Fruit fly (Drosophila melanogaster) whole organism, embryonic: ENCODE results near the gene fry.

Experiments
- Abd-B ChIP-seq: fragments of 200-800 bp; sonication (Bioruptor generic); optimal IDR thresholded peaks from 2 replicates; lab custom pipeline; 2018; ENCODE audit warnings: missing biosample characterization, mild to moderate bottlenecking, missing genetic modification characterization, moderate library complexity
- B-H2 ChIP-seq: fragments of 200-800 bp; sonication (Bioruptor generic); optimal IDR thresholded peaks from 2 replicates; lab custom pipeline; 2018; ENCODE audit warnings: missing biosample characterization, mild to moderate bottlenecking, missing genetic modification characterization
- CG10209 ChIP-seq: fragments of 200-800 bp; sonication (Bioruptor generic); optimal IDR thresholded peaks from 3 replicates; lab custom pipeline; 2017; ENCODE audit warnings: missing biosample characterization, mild to moderate bottlenecking, missing genetic modification characterization, missing genetic modification reagents
- CG10654 ChIP-seq: fragments of 200-800 bp; sonication (Bioruptor generic); optimal IDR thresholded peaks from 2 replicates; lab custom pipeline; 2016; ENCODE audit warnings: missing biosample characterization, missing genetic modification characterization
- CG1233 ChIP-seq: fragments of 200-800 bp; sonication (Bioruptor generic); optimal IDR thresholded peaks from 4 replicates; lab custom pipeline; 2018; ENCODE audit warnings: missing biosample characterization, mild to moderate bottlenecking, missing genetic modification characterization
- CG12391 ChIP-seq: fragments of 200-800 bp; sonication (Bioruptor generic); optimal IDR thresholded peaks from 3 replicates; lab custom pipeline; 2018; ENCODE audit warnings: missing biosample characterization, mild to moderate bottlenecking, missing genetic modification characterization, moderate library complexity
- CG14860 ChIP-seq: fragments of 200-800 bp; sonication (Bioruptor generic); IDR thresholded peaks from 3 replicates; pipeline ENCODE4 v1.3.6; 2022; ENCODE audit warnings: missing biosample characterization, missing genetic modification characterization; ENCODE audit not compliant: partially characterized antibody
- CG14965 ChIP-seq: fragments of 200-800 bp; sonication (Bioruptor generic); optimal IDR thresholded peaks from 2 replicates; lab custom pipeline; 2016; ENCODE audit warnings: missing biosample characterization, missing genetic modification characterization, borderline replicate concordance
- CG16813 ChIP-seq: fragments of 200-800 bp; sonication (Bioruptor generic); IDR thresholded peaks from 3 replicates; pipeline ENCODE4 v1.3.6; 2022; ENCODE audit warnings: missing biosample characterization, missing genetic modification characterization; ENCODE audit not compliant: partially characterized antibody
- CG18262 ChIP-seq: fragments of 200-800 bp; optimal IDR thresholded peaks from 3 replicates; lab custom pipeline; 2019; ENCODE audit warnings: missing biosample characterization, mild to moderate bottlenecking, missing genetic modification characterization, moderate library complexity
- CG2120 ChIP-seq: fragments of 200-800 bp; sonication (Bioruptor generic); optimal IDR thresholded peaks from 3 replicates; lab custom pipeline; 2016; ENCODE audit warnings: missing biosample characterization, missing genetic modification characterization
- CG2129 ChIP-seq: fragments of 200-800 bp; sonication (Bioruptor generic); IDR thresholded peaks from 2 replicates; pipeline ENCODE4 v1.3.6; 2022; ENCODE audit warnings: missing biosample characterization, missing genetic modification characterization; ENCODE audit not compliant: partially characterized antibody
- CG31388 ChIP-seq: fragments of 200-800 bp; sonication (Bioruptor generic); optimal IDR thresholded peaks from 2 replicates; lab custom pipeline; 2016; ENCODE audit warnings: missing biosample characterization, missing genetic modification characterization
- CG3163 ChIP-seq: fragments of 200-800 bp; sonication (Bioruptor generic); optimal IDR thresholded peaks from 3 replicates; lab custom pipeline; 2016; ENCODE audit warnings: missing biosample characterization, missing genetic modification characterization
- CG33557 ChIP-seq: fragments of 200-800 bp; sonication (Bioruptor generic); optimal IDR thresholded peaks from 2 replicates; lab custom pipeline; 2019; ENCODE audit warnings: missing biosample characterization, mild to moderate bottlenecking, missing genetic modification characterization, moderate library complexity
- CG34422 ChIP-seq: fragments of 200-800 bp; sonication (Bioruptor generic); IDR thresholded peaks from 3 replicates; pipeline ENCODE4 v1.3.6; 2022; ENCODE audit warnings: missing biosample characterization, missing genetic modification characterization
- CG4360 ChIP-seq: fragments of 200-800 bp; sonication (Bioruptor generic); IDR thresholded peaks from 2 replicates; pipeline ENCODE4 v1.3.6; 2022; ENCODE audit warnings: missing biosample characterization, missing genetic modification characterization
- CG7786 ChIP-seq: fragments of 200-800 bp; sonication (Bioruptor generic); optimal IDR thresholded peaks from 2 replicates; lab custom pipeline; 2016; ENCODE audit warnings: missing biosample characterization, missing genetic modification characterization
- CG8089 ChIP-seq: fragments of 200-800 bp; sonication (Bioruptor generic); optimal IDR thresholded peaks from 3 replicates; lab custom pipeline; 2016; ENCODE audit warnings: missing biosample characterization, missing genetic modification characterization
- CG8388 ChIP-seq: fragments of 200-800 bp; sonication (Bioruptor generic); optimal IDR thresholded peaks from 2 replicates; lab custom pipeline; 2019; ENCODE audit warnings: missing biosample characterization, mild to moderate bottlenecking, missing genetic modification characterization, moderate library complexity
- CG8924 ChIP-seq: fragments of 200-800 bp; optimal IDR thresholded peaks from 3 replicates; lab custom pipeline; 2019; ENCODE audit warnings: missing biosample characterization, mild to moderate bottlenecking, missing genetic modification characterization, moderate library complexity
- CG9797 ChIP-seq: fragments of 200-800 bp; sonication (Bioruptor generic); optimal IDR thresholded peaks from 3 replicates; lab custom pipeline; 2018; ENCODE audit warnings: missing biosample characterization, mild to moderate bottlenecking, missing genetic modification characterization
- CrebB ChIP-seq: fragments of 200-800 bp; sonication (Bioruptor generic); optimal IDR thresholded peaks from 3 replicates; lab custom pipeline; 2018; ENCODE audit warnings: missing biosample characterization, mild to moderate bottlenecking, missing genetic modification characterization
- E2f1 ChIP-seq: fragments of 200-800 bp; sonication (Bioruptor generic); IDR thresholded peaks from 2 replicates; pipeline ENCODE4 v1.3.6; 2022; ENCODE audit warnings: missing biosample characterization, missing genetic modification characterization
- Hsf ChIP-seq: fragments of 200-800 bp; sonication (Bioruptor generic); optimal IDR thresholded peaks from 3 replicates; lab custom pipeline; 2016; ENCODE audit warnings: missing biosample characterization, missing genetic modification characterization
- MTF-1 ChIP-seq: fragments of 200-800 bp; sonication (Bioruptor generic); optimal IDR thresholded peaks from 2 replicates; lab custom pipeline; 2018; ENCODE audit warnings: missing biosample characterization, mild to moderate bottlenecking, missing genetic modification characterization, borderline replicate concordance
- Nf-YA ChIP-seq: fragments of 200-800 bp; sonication (Bioruptor generic); IDR thresholded peaks from 2 replicates; pipeline ENCODE4 v1.3.6; 2022; ENCODE audit warnings: missing biosample characterization, missing genetic modification characterization
- PHDP ChIP-seq: fragments of 200-800 bp; sonication (Bioruptor generic); optimal IDR thresholded peaks from 3 replicates; lab custom pipeline; 2018; ENCODE audit warnings: missing biosample characterization, mild to moderate bottlenecking, missing genetic modification characterization, moderate library complexity
- Rx ChIP-seq: fragments of 200-800 bp; sonication (Bioruptor generic); IDR thresholded peaks from 2 replicates; pipeline ENCODE4 v1.3.6; 2022; ENCODE audit warnings: missing biosample characterization, missing genetic modification characterization
- Six4 ChIP-seq: fragments of 200-800 bp; sonication (Bioruptor generic); optimal IDR thresholded peaks from 2 replicates; lab custom pipeline; 2016; ENCODE audit warnings: missing biosample characterization, missing genetic modification characterization
- Usf ChIP-seq: fragments of 200-800 bp; sonication (Bioruptor generic); optimal IDR thresholded peaks from 2 replicates; lab custom pipeline; 2017; ENCODE audit warnings: missing genotype, missing biosample characterization, missing genetic modification characterization
- ab ChIP-seq: fragments of 200-800 bp; sonication (Bioruptor generic); optimal IDR thresholded peaks from 2 replicates; lab custom pipeline; 2016; ENCODE audit warnings: missing biosample characterization, missing genetic modification characterization
- ci ChIP-seq: fragments of 200-800 bp; sonication (Bioruptor generic); IDR thresholded peaks from 3 replicates; pipeline ENCODE4 v1.3.6; 2022; ENCODE audit warnings: missing biosample characterization, missing genetic modification characterization
- esg ChIP-seq: fragments of 200-800 bp; sonication (Bioruptor generic); conservative IDR thresholded peaks from 2 replicates; pipeline ENCODE4 v1.3.6; 2022; ENCODE audit warnings: missing biosample characterization, missing genetic modification characterization
- fd102C ChIP-seq: fragments of 200-800 bp; sonication (Bioruptor generic); optimal IDR thresholded peaks from 2 replicates; lab custom pipeline; 2018; ENCODE audit warnings: missing biosample characterization, mild to moderate bottlenecking, missing genetic modification characterization, moderate library complexity
- fu2 ChIP-seq: fragments of 200-800 bp; sonication (Bioruptor generic); optimal IDR thresholded peaks from 2 replicates; lab custom pipeline; 2016; ENCODE audit warnings: missing biosample characterization, missing genetic modification characterization
- gcm2 ChIP-seq: fragments of 200-800 bp; sonication (Bioruptor generic); optimal IDR thresholded peaks from 2 replicates; lab custom pipeline; 2016; ENCODE audit warnings: missing biosample characterization, missing genetic modification characterization
- gem ChIP-seq: fragments of 200-800 bp; sonication (Bioruptor generic); optimal IDR thresholded peaks from 2 replicates; lab custom pipeline; 2019; ENCODE audit warnings: missing biosample characterization, mild to moderate bottlenecking, missing genetic modification characterization, moderate library complexity
- gsb-n ChIP-seq: fragments of 200-800 bp; sonication (Bioruptor generic); optimal IDR thresholded peaks from 3 replicates; lab custom pipeline; 2018; ENCODE audit warnings: missing biosample characterization, mild to moderate bottlenecking, missing genetic modification characterization
- ind ChIP-seq: fragments of 200-800 bp; sonication (Bioruptor generic); optimal IDR thresholded peaks from 3 replicates; lab custom pipeline; 2016; ENCODE audit warnings: missing biosample characterization, missing genetic modification characterization
- ken ChIP-seq: fragments of 200-800 bp; sonication (Bioruptor generic); IDR thresholded peaks from 3 replicates; pipeline ENCODE4 v1.3.6; 2022; ENCODE audit warnings: missing biosample characterization, missing genetic modification characterization
- lilli ChIP-seq: fragments of 200-800 bp; sonication (Bioruptor generic); optimal IDR thresholded peaks from 3 replicates; lab custom pipeline; 2016; ENCODE audit warnings: missing biosample characterization, missing genetic modification characterization
- mirr ChIP-seq: fragments of 200-800 bp; sonication (Bioruptor generic); optimal IDR thresholded peaks from 3 replicates; lab custom pipeline; 2018; ENCODE audit warnings: missing biosample characterization, mild to moderate bottlenecking, missing genetic modification characterization
- nmo ChIP-seq: fragments of 200-800 bp; sonication (Bioruptor generic); optimal IDR thresholded peaks from 2 replicates; lab custom pipeline; 2018; ENCODE audit warnings: missing biosample characterization, mild to moderate bottlenecking, missing genetic modification characterization, moderate library complexity
- pb ChIP-seq: fragments of 200-800 bp; sonication (Bioruptor generic); optimal IDR thresholded peaks from 3 replicates; lab custom pipeline; 2016; ENCODE audit warnings: missing biosample characterization, missing genetic modification characterization
- rib ChIP-seq: fragments of 200-800 bp; sonication (Bioruptor generic); IDR thresholded peaks from 2 replicates; pipeline ENCODE4 v1.3.6; 2022; ENCODE audit warnings: missing biosample characterization, missing genetic modification characterization
- schlank ChIP-seq: fragments of 200-800 bp; sonication (Bioruptor generic); optimal IDR thresholded peaks from 2 replicates; lab custom pipeline; 2018; ENCODE audit warnings: missing biosample characterization, mild to moderate bottlenecking, missing genetic modification characterization
- seq ChIP-seq: fragments of 200-800 bp; sonication (Bioruptor generic); IDR thresholded peaks from 2 replicates; pipeline ENCODE4 v1.3.6; 2022; ENCODE audit warnings: missing biosample characterization, missing genetic modification characterization
- sob ChIP-seq: fragments of 200-800 bp; sonication (Bioruptor generic); IDR thresholded peaks from 2 replicates; pipeline ENCODE4 v1.3.6; 2022; ENCODE audit warnings: missing biosample characterization, missing genetic modification characterization
- sug ChIP-seq: fragments of 200-800 bp; optimal IDR thresholded peaks from 2 replicates; lab custom pipeline; 2019; ENCODE audit warnings: missing biosample characterization, mild to moderate bottlenecking, missing genetic modification characterization, moderate library complexity
- zfh2 ChIP-seq: fragments of 200-800 bp; sonication (Bioruptor generic); optimal IDR thresholded peaks from 2 replicates; lab custom pipeline; 2016; ENCODE audit warnings: missing biosample characterization, missing genetic modification characterization

fry gene

DNA sequence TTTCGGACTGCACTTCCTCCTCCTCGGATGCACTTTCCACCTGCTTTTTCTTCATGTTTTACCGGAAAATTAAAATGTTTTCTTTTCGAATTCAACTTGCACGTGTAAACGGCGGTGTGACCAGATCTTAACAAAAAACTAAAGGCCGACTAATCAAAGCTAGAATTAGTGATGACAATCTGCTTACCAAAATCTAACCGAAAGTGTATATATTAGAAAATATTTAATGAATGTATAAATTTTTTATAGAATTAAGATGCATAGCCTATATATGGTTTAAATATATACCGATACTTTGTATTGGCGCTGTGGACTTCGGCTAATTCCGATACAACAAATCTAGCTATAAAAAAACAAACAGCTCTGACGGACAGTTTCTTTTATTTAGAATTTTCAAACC lies 40.0 kb upstream of the fry start, which contains the start of the genes CG18178 and CG14174 (continued):
- TF ChIP-seq PHDP (tag; lab: Kevin White, UChicago), result peak; percentile 78
- TF ChIP-seq Nf-YA (GFP tag; lab: Robert Waterston, UW), result 0 out of 2 replicates have a peak, but pooled peaks have one; percentile 18
- TF ChIP-seq gsb-n, result no peak
- TF ChIP-seq schlank (tag; lab: Kevin White, UChicago), result no peak
- peak; percentile 59; the same call in 1 of the 2 replicates for TF ChIP-seq E2f1 (GFP tag; lab: Robert Waterston, UW)
- peak; percentile 51 for TF ChIP-seq Six4 (GFP tag; lab: Kevin White, UChicago)
- TF ChIP-seq CG12391 (tag; lab: Kevin White, UChicago), result peak; percentile 89
- TF ChIP-seq CG2129 (GFP tag; lab: Robert Waterston, UW), result 0 out of 2 replicates have a peak, but pooled peaks have one; percentile 22
- no peak for TF ChIP-seq CG8089
- peak; percentile 60; the same call in 2 of the 3 replicates for TF ChIP-seq ken (GFP tag; lab: Robert Waterston, UW)
- peak; percentile 80 for TF ChIP-seq ind
- TF ChIP-seq CG33557 (GFP tag; lab: Kevin White, UChicago), result peak; percentile 73
- TF ChIP-seq CG10654 (GFP tag; lab: Kevin White, UChicago), result peak; percentile 49
- peak; percentile 73 for TF ChIP-seq CG34422
- TF ChIP-seq sug (tag; lab: Kevin White, UChicago), result peak; percentile 83
- TF ChIP-seq Abd-B (GFP tag; lab: Kevin White, UChicago), result peak; percentile 67
- peak; percentile 14 for TF ChIP-seq CrebB (tag; lab: Kevin White, UChicago)
- peak; percentile 45 for TF ChIP-seq CG8388
- TF ChIP-seq MTF-1 (GFP tag; lab: Kevin White, UChicago), result no peak
- TF ChIP-seq esg, result peak; percentile 68
- TF ChIP-seq gcm2 (GFP tag; lab: Kevin White, UChicago), result no peak
- TF ChIP-seq Usf (GFP tag; lab: Kevin White, UChicago), result peak; percentile 38
- TF ChIP-seq CG3163, result no peak
- no peak for TF ChIP-seq CG14860
- TF ChIP-seq sob, result peak; percentile 80
- no peak for TF ChIP-seq ab (GFP tag; lab: Kevin White, UChicago)
- TF ChIP-seq gem (tag; lab: Kevin White, UChicago), result peak; percentile 80
- TF ChIP-seq fd102C, result no peak
- TF ChIP-seq fu2 (GFP tag; lab: Kevin White, UChicago), result no peak
- TF ChIP-seq CG18262 (tag; lab: Kevin White, UChicago), result peak; percentile 78
- peak; percentile 80 for TF ChIP-seq CG8924
- TF ChIP-seq CG14965 (GFP tag; lab: Kevin White, UChicago), result no peak
- no peak for TF ChIP-seq zfh2 (GFP tag; lab: Kevin White, UChicago)
- TF ChIP-seq B-H2 (GFP tag; lab: Kevin White, UChicago), result peak; percentile 85
- peak; percentile 45; the same call in 2 of the 3 replicates for TF ChIP-seq CG16813 (GFP tag; lab: Robert Waterston, UW)
- no peak for TF ChIP-seq rib
- peak; percentile 71 for TF ChIP-seq CG10209
- no peak for TF ChIP-seq Rx (GFP tag; lab: Robert Waterston, UW)
- peak; percentile 60 for TF ChIP-seq lilli (GFP tag; lab: Kevin White, UChicago)
- TF ChIP-seq pb (GFP tag; lab: Kevin White, UChicago), result no peak
- no peak for TF ChIP-seq CG4360
- TF ChIP-seq CG7786 (GFP tag; lab: Kevin White, UChicago), result no peak
- peak; percentile 85 for TF ChIP-seq nmo (GFP tag; lab: Kevin White, UChicago)
- peak; percentile 25 for TF ChIP-seq Hsf (GFP tag; lab: Kevin White, UChicago)
- TF ChIP-seq mirr (GFP tag; lab: Kevin White, UChicago), result no peak
- peak; percentile 44; the same call in 1 of the 3 replicates for TF ChIP-seq ci
- TF ChIP-seq CG1233, result peak; percentile 20
- TF ChIP-seq CG9797 (GFP tag; lab: Kevin White, UChicago), result peak; percentile 64
- TF ChIP-seq CG2120 (GFP tag; lab: Kevin White, UChicago), result peak; percentile 67
- TF ChIP-seq seq (GFP tag; lab: Robert Waterston, UW), result 0 out of 2 replicates have a peak, but pooled peaks have one; percentile 20
- TF ChIP-seq CG31388 (GFP tag; lab: Kevin White, UChicago), result no peak
